Fruit fly (Drosophila melanogaster): ENCODE measurements around the gene Hsp70Ab.
A peak's percentile ranks its signal among the peaks of the same experiment; 100 is the strongest.

Hsp70Ab gene

dm6 chr3R:11977336-11977678 lies 19.0 kb downstream of the Hsp70Ab start:
- TF ChIP-seq EcR (GFP tag; optimal IDR thresholded peaks at IDR 0.05) = no peak
- TF ChIP-seq CG8478 (optimal IDR thresholded peaks at IDR 0.05) = no peak
- no peak for TF ChIP-seq Dll (optimal IDR thresholded peaks at IDR 0.05)
- TF ChIP-seq psq (optimal IDR thresholded peaks at IDR 0.05) = no peak
- no peak for TF ChIP-seq usp (GFP tag; optimal IDR thresholded peaks at IDR 0.05)
- peak; percentile 44 for TF ChIP-seq pan (optimal IDR thresholded peaks at IDR 0.05)

- TF ChIP-seq EcR (GFP tag; optimal IDR thresholded peaks at IDR 0.05) = no peak
- TF ChIP-seq Dll (optimal IDR thresholded peaks at IDR 0.05) = no peak
- no peak for TF ChIP-seq psq (optimal IDR thresholded peaks at IDR 0.05)
- no peak for TF ChIP-seq CG8478 (optimal IDR thresholded peaks at IDR 0.05)
- TF ChIP-seq usp (GFP tag; optimal IDR thresholded peaks at IDR 0.05) = no peak
- no peak for TF ChIP-seq pan (optimal IDR thresholded peaks at IDR 0.05)
These were observed 19.9 kb downstream of the Hsp70Ab start for dm6 chr3R:11978278-11978677.

dm6 chr3R:11979879-11980571 lies 21.7 kb downstream of the Hsp70Ab start, which contains the start of gene CG18547:
Gene CG18547 (minus strand): TSS chr3R:11980390.
- TF ChIP-seq psq (optimal IDR thresholded peaks at IDR 0.05) = no peak
- no peak for TF ChIP-seq pan (optimal IDR thresholded peaks at IDR 0.05)
- no peak for TF ChIP-seq usp (GFP tag; optimal IDR thresholded peaks at IDR 0.05)
- TF ChIP-seq CG8478 (optimal IDR thresholded peaks at IDR 0.05) = no peak
- no peak for TF ChIP-seq EcR (GFP tag; optimal IDR thresholded peaks at IDR 0.05)
- no peak for TF ChIP-seq Dll (optimal IDR thresholded peaks at IDR 0.05)

- TF ChIP-seq pan (optimal IDR thresholded peaks at IDR 0.05) (no peak), CG8478 (optimal IDR thresholded peaks at IDR 0.05) (no peak), Dll (optimal IDR thresholded peaks at IDR 0.05) (no peak), EcR (GFP tag; optimal IDR thresholded peaks at IDR 0.05) (no peak), usp (GFP tag; optimal IDR thresholded peaks at IDR 0.05) (no peak), psq (optimal IDR thresholded peaks at IDR 0.05) (no peak)
These were observed 23.6 kb downstream of the Hsp70Ab start, which contains the start of gene CG12224 for dm6 chr3R:11981962-11982361. Gene CG12224 (minus strand): TSS chr3R:11982062.

- TF ChIP-seq usp (GFP tag; optimal IDR thresholded peaks at IDR 0.05) (no peak), EcR (GFP tag; optimal IDR thresholded peaks at IDR 0.05) (no peak), CG8478 (optimal IDR thresholded peaks at IDR 0.05) (no peak), psq (optimal IDR thresholded peaks at IDR 0.05) (no peak)
These were observed 24.2 kb downstream of the Hsp70Ab start for dm6 chr3R:11982547-11982946.

dm6 chr3R:11984441-11984840 lies 26.1 kb downstream of the Hsp70Ab start, which contains the start of gene CG3397:
Gene CG3397 (minus strand): TSS chr3R:11984541.
- TF ChIP-seq pan (optimal IDR thresholded peaks at IDR 0.05) = no peak

dm6 chr3R:11984862-11985261 lies 26.5 kb downstream of the Hsp70Ab start:
- TF ChIP-seq CG8478 (optimal IDR thresholded peaks at IDR 0.05) (no peak), pan (optimal IDR thresholded peaks at IDR 0.05) (no peak), Dll (optimal IDR thresholded peaks at IDR 0.05) (no peak)

dm6 chr3R:11989206-11989605 lies 30.9 kb downstream of the Hsp70Ab start:
- no peak for TF ChIP-seq EcR (GFP tag; optimal IDR thresholded peaks at IDR 0.05)
- TF ChIP-seq psq (optimal IDR thresholded peaks at IDR 0.05) = no peak
- no peak for TF ChIP-seq usp (GFP tag; optimal IDR thresholded peaks at IDR 0.05)
- TF ChIP-seq Dll (optimal IDR thresholded peaks at IDR 0.05) = no peak
- no peak for TF ChIP-seq CG8478 (optimal IDR thresholded peaks at IDR 0.05)
- TF ChIP-seq pan (optimal IDR thresholded peaks at IDR 0.05) = no peak

dm6 chr3R:11989996-11990395 lies 31.7 kb downstream of the Hsp70Ab start:
- no peak for TF ChIP-seq usp (GFP tag; optimal IDR thresholded peaks at IDR 0.05)
- TF ChIP-seq psq (optimal IDR thresholded peaks at IDR 0.05) = no peak
- TF ChIP-seq Dll (optimal IDR thresholded peaks at IDR 0.05) = no peak
- TF ChIP-seq pan (optimal IDR thresholded peaks at IDR 0.05) = no peak
- TF ChIP-seq CG8478 (optimal IDR thresholded peaks at IDR 0.05) = no peak
- no peak for TF ChIP-seq EcR (GFP tag; optimal IDR thresholded peaks at IDR 0.05)

dm6 chr3R:11991538-11992164 lies 33.3 kb downstream of the Hsp70Ab start:
- TF ChIP-seq usp (GFP tag; optimal IDR thresholded peaks at IDR 0.05) = no peak
- no peak for TF ChIP-seq psq (optimal IDR thresholded peaks at IDR 0.05)
- TF ChIP-seq CG8478 (optimal IDR thresholded peaks at IDR 0.05) = no peak
- no peak for TF ChIP-seq Dll (optimal IDR thresholded peaks at IDR 0.05)
- TF ChIP-seq EcR (GFP tag; optimal IDR thresholded peaks at IDR 0.05) = no peak
- no peak for TF ChIP-seq pan (optimal IDR thresholded peaks at IDR 0.05)

- TF ChIP-seq usp (GFP tag; optimal IDR thresholded peaks at IDR 0.05) = no peak
- TF ChIP-seq pan (optimal IDR thresholded peaks at IDR 0.05) = no peak
- no peak for TF ChIP-seq Dll (optimal IDR thresholded peaks at IDR 0.05)
- TF ChIP-seq psq (optimal IDR thresholded peaks at IDR 0.05) = no peak
- TF ChIP-seq CG8478 (optimal IDR thresholded peaks at IDR 0.05) = no peak
- no peak for TF ChIP-seq EcR (GFP tag; optimal IDR thresholded peaks at IDR 0.05)
These were observed 34.8 kb downstream of the Hsp70Ab start, which contains the start of gene mfas for dm6 chr3R:11992934-11993670. Gene mfas (minus strand): TSS chr3R:11993315.

- TF ChIP-seq usp (GFP tag; optimal IDR thresholded peaks at IDR 0.05) (no peak), psq (optimal IDR thresholded peaks at IDR 0.05) (no peak), pan (optimal IDR thresholded peaks at IDR 0.05) (no peak), Dll (optimal IDR thresholded peaks at IDR 0.05) (no peak), EcR (GFP tag; optimal IDR thresholded peaks at IDR 0.05) (no peak), CG8478 (optimal IDR thresholded peaks at IDR 0.05) (no peak)
These were observed 39.8 kb downstream of the Hsp70Ab start for dm6 chr3R:11998130-11998529.

Data from whole organism.